Fruit fly (Drosophila melanogaster) whole organism, embryonic: Measurements from ENCODE around the gene Rsbp15.

ENCODE experiments used
- Adf1 ChIP-seq: fragments of 200-800 bp; sonication (Bioruptor generic); IDR thresholded peaks from 2 replicates; pipeline ENCODE4 v1.3.6; 2022; ENCODE audit warnings: missing biosample characterization, missing genetic modification characterization
- Atf3 ChIP-seq: fragments of 200-800 bp; sonication (Bioruptor generic); optimal IDR thresholded peaks from 3 replicates; lab custom pipeline; 2016; ENCODE audit warnings: missing biosample characterization, missing genetic modification characterization
- Bgb ChIP-seq: fragments of 200-800 bp; sonication (Bioruptor generic); IDR thresholded peaks from 2 replicates; pipeline ENCODE4 v1.3.6; 2022; ENCODE audit warnings: missing biosample characterization, missing genetic modification characterization; ENCODE audit not compliant: partially characterized antibody
- CG10321 ChIP-seq: fragments of 200-800 bp; sonication (Bioruptor generic); IDR thresholded peaks from 2 replicates; pipeline ENCODE4 v1.3.6; 2022; ENCODE audit warnings: missing biosample characterization, missing genetic modification characterization
- CG12219 ChIP-seq: fragments of 200-800 bp; sonication (Bioruptor generic); optimal IDR thresholded peaks from 3 replicates; lab custom pipeline; 2018; ENCODE audit warnings: missing biosample characterization, mild to moderate bottlenecking, missing genetic modification characterization
- CG13287 ChIP-seq: fragments of 200-800 bp; sonication (Bioruptor generic); IDR thresholded peaks from 2 replicates; pipeline ENCODE4 v1.3.6; 2022; ENCODE audit warnings: missing biosample characterization, missing genetic modification characterization; ENCODE audit not compliant: partially characterized antibody
- CG1603 ChIP-seq: fragments of 200-800 bp; sonication (Bioruptor generic); optimal IDR thresholded peaks from 2 replicates; lab custom pipeline; 2019; ENCODE audit warnings: missing biosample characterization, mild to moderate bottlenecking, missing genetic modification characterization, moderate library complexity
- CG16779 ChIP-seq: fragments of 200-800 bp; sonication (Bioruptor generic); IDR thresholded peaks from 2 replicates; pipeline ENCODE4 v1.3.6; 2022; ENCODE audit warnings: missing biosample characterization, missing genetic modification characterization
- CG1832 ChIP-seq: fragments of 200-800 bp; sonication (Bioruptor generic); optimal IDR thresholded peaks from 2 replicates; lab custom pipeline; 2017; ENCODE audit warnings: missing biosample characterization, mild to moderate bottlenecking, missing genetic modification characterization, inconsistent platforms
- CG18619 ChIP-seq: fragments of 200-800 bp; sonication (Bioruptor generic); optimal IDR thresholded peaks from 3 replicates; lab custom pipeline; 2017; ENCODE audit warnings: missing biosample characterization, mild to moderate bottlenecking, missing genetic modification characterization
- CG2199 ChIP-seq: fragments of 200-800 bp; sonication (Bioruptor generic); IDR thresholded peaks from 3 replicates; pipeline ENCODE4 v1.3.6; 2022; ENCODE audit warnings: missing biosample characterization, missing genetic modification characterization
- CG2678 ChIP-seq: fragments of 200-800 bp; sonication (Bioruptor generic); optimal IDR thresholded peaks from 3 replicates; lab custom pipeline; 2019; ENCODE audit warnings: missing biosample characterization, mild to moderate bottlenecking, missing genetic modification characterization, moderate library complexity
- CG34224 ChIP-seq: fragments of 200-800 bp; sonication (Bioruptor generic); IDR thresholded peaks from 3 replicates; pipeline ENCODE4 v1.3.6; 2022; ENCODE audit warnings: missing biosample characterization, missing genetic modification characterization; ENCODE audit not compliant: partially characterized antibody
- CG4360 ChIP-seq: fragments of 200-800 bp; sonication (Bioruptor generic); IDR thresholded peaks from 2 replicates; pipeline ENCODE4 v1.3.6; 2022; ENCODE audit warnings: missing biosample characterization, missing genetic modification characterization
- CG6175 ChIP-seq: fragments of 200-800 bp; sonication (Bioruptor generic); IDR thresholded peaks from 3 replicates; pipeline ENCODE4 v1.3.6; 2022; ENCODE audit warnings: missing biosample characterization, missing genetic modification characterization
- CTCF ChIP-seq: fragments of 200-800 bp; sonication (Bioruptor generic); optimal IDR thresholded peaks from 2 replicates; lab custom pipeline; 2017; ENCODE audit warnings: missing biosample characterization, mild to moderate bottlenecking, missing genetic modification characterization, moderate library complexity
- Camta ChIP-seq: fragments of 200-800 bp; sonication (Bioruptor generic); optimal IDR thresholded peaks from 2 replicates; lab custom pipeline; 2016; ENCODE audit warnings: missing biosample characterization, missing genetic modification characterization
- Deaf1 ChIP-seq: fragments of 200-800 bp; optimal IDR thresholded peaks from 3 replicates; lab custom pipeline; 2019; ENCODE audit warnings: missing biosample characterization, mild to moderate bottlenecking, missing genetic modification characterization, moderate library complexity
- Jarid2 ChIP-seq: fragments of 200-800 bp; sonication (Bioruptor generic); optimal IDR thresholded peaks from 3 replicates; lab custom pipeline; 2017; ENCODE audit warnings: mild to moderate bottlenecking, missing biosample characterization, missing genetic modification reagents, missing genetic modification characterization
- Kr ChIP-seq: fragments of 200-800 bp; sonication (Bioruptor generic); optimal IDR thresholded peaks from 2 replicates; lab custom pipeline; 2017; ENCODE audit warnings: missing biosample characterization, mild to moderate bottlenecking, missing genetic modification characterization
- Nf-YA ChIP-seq: fragments of 200-800 bp; sonication (Bioruptor generic); IDR thresholded peaks from 2 replicates; pipeline ENCODE4 v1.3.6; 2022; ENCODE audit warnings: missing biosample characterization, missing genetic modification characterization
- Nf-YB ChIP-seq: fragments of 200-800 bp; sonication (Bioruptor generic); optimal IDR thresholded peaks from 3 replicates; lab custom pipeline; 2019; ENCODE audit warnings: missing biosample characterization, mild to moderate bottlenecking, missing genetic modification characterization, moderate library complexity
- Nf-YC ChIP-seq: fragments of 200-800 bp; optimal IDR thresholded peaks from 3 replicates; lab custom pipeline; 2019; ENCODE audit warnings: missing biosample characterization, mild to moderate bottlenecking, missing genetic modification characterization, moderate library complexity
- Opbp ChIP-seq: fragments of 200-800 bp; sonication (Bioruptor generic); IDR thresholded peaks from 3 replicates; pipeline ENCODE4 v1.3.6; 2022; ENCODE audit warnings: missing biosample characterization, missing genetic modification characterization; ENCODE audit not compliant: partially characterized antibody
- Rfx ChIP-seq: fragments of 200-800 bp; sonication (Bioruptor generic); IDR thresholded peaks from 2 replicates; pipeline ENCODE4 v1.3.6; 2022; ENCODE audit warnings: missing biosample characterization, missing genetic modification characterization
- Trl ChIP-seq, 3 experiments: fragments of >200 bp in 2 of 3; fragments of 200-800 bp in 1 of 3; sonication (Bioruptor generic) in 1 of 3; optimal IDR thresholded peaks; 2 replicates in 1 of 3; 3 replicates in 2 of 3; lab custom pipeline; 2016 to 2017; ENCODE audit warnings: missing biosample characterization in 1 of 3, missing genetic modification characterization in 1 of 3
- amos ChIP-seq: fragments of 200-800 bp; sonication (Bioruptor generic); IDR thresholded peaks from 2 replicates; pipeline ENCODE4 v1.3.6; 2022; ENCODE audit warnings: missing biosample characterization, missing genetic modification characterization; ENCODE audit not compliant: partially characterized antibody
- bbx ChIP-seq: fragments of 200-800 bp; sonication (Bioruptor generic); IDR thresholded peaks from 2 replicates; pipeline ENCODE4 v1.3.6; 2022; ENCODE audit warnings: missing biosample characterization, missing genetic modification characterization; ENCODE audit not compliant: partially characterized antibody
- bigmax ChIP-seq: fragments of 200-800 bp; sonication (Bioruptor generic); optimal IDR thresholded peaks from 2 replicates; lab custom pipeline; 2018; ENCODE audit warnings: missing biosample characterization, mild to moderate bottlenecking, missing genetic modification characterization
- chinmo ChIP-seq: fragments of 200-800 bp; sonication (Bioruptor generic); IDR thresholded peaks from 4 replicates; pipeline ENCODE4 v1.3.6; 2022; ENCODE audit warnings: missing biosample characterization, missing genetic modification characterization; ENCODE audit not compliant: partially characterized antibody
- crol ChIP-seq: fragments of 200-800 bp; sonication (Bioruptor generic); IDR thresholded peaks from 2 replicates; pipeline ENCODE4 v1.3.6; 2022; ENCODE audit warnings: missing biosample characterization, missing genetic modification characterization
- dmrt11E ChIP-seq: fragments of 200-800 bp; sonication (Bioruptor generic); optimal IDR thresholded peaks from 3 replicates; lab custom pipeline; 2018; ENCODE audit warnings: missing biosample characterization, mild to moderate bottlenecking, missing genetic modification characterization, moderate library complexity
- insv ChIP-seq, 2 experiments: fragments of 200-800 bp; sonication (Bioruptor generic); optimal IDR thresholded peaks; 3 replicates each; lab custom pipeline; 2016 to 2018; ENCODE audit warnings: missing biosample characterization in 2 of 2, missing genetic modification characterization in 2 of 2
- inv ChIP-seq: fragments of 200-800 bp; sonication (Bioruptor generic); IDR thresholded peaks from 2 replicates; pipeline ENCODE4 v1.3.6; 2022; ENCODE audit warnings: missing biosample characterization, missing genetic modification characterization; ENCODE audit not compliant: partially characterized antibody
- jing ChIP-seq: fragments of 200-800 bp; sonication (Bioruptor generic); optimal IDR thresholded peaks from 2 replicates; lab custom pipeline; 2018; ENCODE audit warnings: missing biosample characterization, mild to moderate bottlenecking, missing genetic modification characterization
- knrl ChIP-seq: fragments of 200-800 bp; sonication (Bioruptor generic); IDR thresholded peaks from 3 replicates; pipeline ENCODE4 v1.3.6; 2022; ENCODE audit warnings: missing biosample characterization, missing genetic modification characterization; ENCODE audit not compliant: partially characterized antibody
- oc ChIP-seq: fragments of 200-800 bp; sonication (Bioruptor generic); optimal IDR thresholded peaks from 2 replicates; lab custom pipeline; 2018; ENCODE audit warnings: missing biosample characterization, mild to moderate bottlenecking, missing genetic modification characterization, moderate library complexity
- otp ChIP-seq: fragments of 200-800 bp; sonication (Bioruptor generic); IDR thresholded peaks from 3 replicates; pipeline ENCODE4, ENCODE4 v1.3.6; 2022; ENCODE audit warnings: missing biosample characterization, missing genetic modification characterization
- sens ChIP-seq: fragments of 200-800 bp; sonication (Bioruptor generic); peaks from one replicate; lab custom pipeline; 2016; ENCODE audit warnings: missing biosample characterization, missing genetic modification characterization
- seq ChIP-seq: fragments of 200-800 bp; sonication (Bioruptor generic); IDR thresholded peaks from 2 replicates; pipeline ENCODE4 v1.3.6; 2022; ENCODE audit warnings: missing biosample characterization, missing genetic modification characterization
- tna ChIP-seq: fragments of 200-800 bp; sonication (Bioruptor generic); IDR thresholded peaks from 2 replicates; pipeline ENCODE4 v1.3.6; 2022; ENCODE audit warnings: missing biosample characterization, missing genetic modification characterization; ENCODE audit not compliant: partially characterized antibody
- unpg ChIP-seq: fragments of 200-800 bp; sonication (Bioruptor generic); optimal IDR thresholded peaks from 3 replicates; lab custom pipeline; 2018; ENCODE audit warnings: missing biosample characterization, mild to moderate bottlenecking, missing genetic modification characterization, moderate library complexity
- vvl ChIP-seq: fragments of 200-800 bp; sonication (Bioruptor generic); IDR thresholded peaks from 2 replicates; pipeline ENCODE4 v1.3.6; 2022; ENCODE audit warnings: missing biosample characterization, missing genetic modification characterization
- z ChIP-seq: fragments of 200-800 bp; sonication (Bioruptor generic); IDR thresholded peaks from 3 replicates; pipeline ENCODE4 v1.3.6; 2022; ENCODE audit warnings: missing biosample characterization, missing genetic modification characterization
- zen2 ChIP-seq: fragments of 200-800 bp; sonication (Bioruptor generic); IDR thresholded peaks from 3 replicates; pipeline ENCODE4 v1.3.6; 2022; ENCODE audit warnings: missing biosample characterization, missing genetic modification characterization; ENCODE audit not compliant: partially characterized antibody

Rsbp15 gene

DNA sequence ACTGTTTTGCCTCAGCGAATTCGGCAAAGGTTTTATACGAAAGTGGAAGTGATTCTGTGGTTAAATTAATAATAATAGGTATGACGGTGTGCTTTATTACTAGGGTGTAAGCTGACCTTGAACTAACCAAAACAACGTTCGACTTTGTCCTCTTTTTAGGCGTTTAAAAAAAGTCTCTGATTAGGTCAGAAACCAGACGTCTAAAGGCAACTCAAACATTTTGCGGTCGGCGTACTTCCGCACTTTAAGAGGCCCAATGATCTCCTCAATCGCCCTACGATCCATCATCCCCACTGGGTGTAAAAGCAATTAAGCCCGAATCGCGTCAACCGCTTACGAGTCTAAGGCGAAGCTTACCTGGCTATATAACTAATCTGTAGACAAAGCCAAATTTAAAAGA, 17.0 kb downstream of the Rsbp15 start, which contains the start of gene Cyp313a3:
Gene Cyp313a3, minus strand, starts transcription at position 101 of the 400 bp plus-strand sequence.
- no peak for TF ChIP-seq Adf1
- peak; percentile 1 for TF ChIP-seq oc (tag; lab: Kevin White, UChicago)
- no peak for TF ChIP-seq CG18619 (GFP tag; lab: Kevin White, UChicago)
- no peak for TF ChIP-seq CG34224 (GFP tag; lab: Robert Waterston, UW)
- 0 out of 3 replicates have a peak, but pooled peaks have one; percentile 6 for TF ChIP-seq knrl (GFP tag; lab: Robert Waterston, UW)
- TF ChIP-seq Camta (GFP tag; lab: Kevin White, UChicago): no peak
- TF ChIP-seq dmrt11E (tag; lab: Kevin White, UChicago): no peak

DNA sequence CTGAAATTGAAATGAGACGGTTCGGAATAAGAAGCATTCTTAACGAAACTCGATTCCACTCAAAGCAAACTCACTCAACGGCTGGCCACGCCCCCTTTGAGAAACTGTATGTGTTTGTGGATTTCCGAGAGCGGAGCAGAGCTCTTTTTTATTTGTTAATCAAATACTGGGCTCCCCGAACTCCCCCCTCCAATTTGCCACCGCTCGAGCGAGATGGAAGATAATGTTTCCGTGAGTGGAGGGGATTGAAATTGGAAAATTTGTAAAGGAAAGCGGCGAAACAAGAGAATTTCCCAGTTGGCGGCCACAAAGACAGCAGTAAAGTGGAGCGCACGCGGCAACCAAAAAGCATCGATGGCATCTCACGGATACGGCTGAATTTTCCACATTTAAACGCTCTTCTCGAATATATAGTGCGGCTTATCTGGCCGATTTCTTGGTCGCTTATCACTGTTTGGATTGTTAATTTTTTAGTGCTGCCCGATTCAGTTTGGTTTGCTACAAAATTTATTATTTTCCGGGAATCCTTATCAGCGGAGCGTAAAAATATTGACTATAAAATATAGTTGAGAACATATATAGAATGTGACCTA, 22.4 kb downstream of the Rsbp15 start:
- peak; percentile 79 for TF ChIP-seq jing
- TF ChIP-seq crol (GFP tag; lab: Robert Waterston, UW): peak; percentile 97
- TF ChIP-seq vvl (GFP tag; lab: Robert Waterston, UW): 0 out of 2 replicates have a peak, but pooled peaks have one; percentile 51
- TF ChIP-seq CG2678: no peak
- TF ChIP-seq Adf1: peak; percentile 37; the same call in 1 of the 2 replicates
- peak; percentile 99 for TF ChIP-seq z (GFP tag; lab: Robert Waterston, UW)
- TF ChIP-seq CG1832 (GFP tag; lab: Kevin White, UChicago): peak; percentile 78
- TF ChIP-seq insv (GFP tag; optimal IDR thresholded peaks at IDR 0.05; lab: Kevin White, UChicago): peak in 1 of 2 experiments; percentile 63
- TF ChIP-seq Bgb (GFP tag; lab: Robert Waterston, UW): peak; percentile 64; the same call in 1 of the 2 replicates
- TF ChIP-seq Deaf1 (tag; lab: Kevin White, UChicago): peak; percentile 82
- TF ChIP-seq CG10321 (GFP tag; lab: Robert Waterston, UW): peak; percentile 81
- peak; percentile 87; the same call in 2 of the 3 replicates for TF ChIP-seq CG2199 (GFP tag; lab: Robert Waterston, UW)
- peak; percentile 52; the same call in 1 of the 2 replicates for TF ChIP-seq amos
- peak; percentile 91 for TF ChIP-seq Nf-YA (GFP tag; lab: Robert Waterston, UW)
- no peak for TF ChIP-seq Atf3
- peak; percentile 27; the same call in 1 of the 3 replicates for TF ChIP-seq zen2 (GFP tag; lab: Robert Waterston, UW)
- TF ChIP-seq sens (GFP tag; lab: Kevin White, UChicago): peak; percentile 51
- peak; percentile 13; the same call in 1 of the 2 replicates for TF ChIP-seq CG13287 (GFP tag; lab: Robert Waterston, UW)
- TF ChIP-seq tna (GFP tag; lab: Robert Waterston, UW): peak; percentile 27; the same call in 1 of the 2 replicates
- TF ChIP-seq Trl (optimal IDR thresholded peaks at IDR 0.05; lab: Kevin White, UChicago): peak; percentile 59 to 69
- no peak for TF ChIP-seq Trl (GFP tag; optimal IDR thresholded peaks at IDR 0.05; lab: Kevin White, UChicago)
- TF ChIP-seq Jarid2: peak; percentile 84
- TF ChIP-seq inv: no peak; the same call in 1 of the 2 replicates
- peak; percentile 58; the same call in 1 of the 3 replicates for TF ChIP-seq otp
- peak; percentile 22; the same call in 1 of the 3 replicates for TF ChIP-seq CG6175 (GFP tag; lab: Robert Waterston, UW)
- no peak for TF ChIP-seq bigmax
- peak; percentile 57; the same call in 1 of the 2 replicates for TF ChIP-seq bbx (GFP tag; lab: Robert Waterston, UW)
- no peak for TF ChIP-seq Kr (GFP tag; lab: Kevin White, UChicago)
- TF ChIP-seq Nf-YB (GFP tag; lab: Kevin White, UChicago): peak; percentile 98
- no peak for TF ChIP-seq CG12219 (GFP tag; lab: Kevin White, UChicago)
- TF ChIP-seq CG1603 (tag; lab: Kevin White, UChicago): peak; percentile 10
- peak; percentile 97 for TF ChIP-seq Nf-YC
- 0 out of 3 replicates have a peak, but pooled peaks have one; percentile 10 for TF ChIP-seq Opbp (GFP tag; lab: Robert Waterston, UW)
- TF ChIP-seq Rfx: 0 out of 2 replicates have a peak, but pooled peaks have one; percentile 9
- 0 out of 4 replicates have a peak, but pooled peaks have one; percentile 77 for TF ChIP-seq chinmo (GFP tag; lab: Robert Waterston, UW)
- 0 out of 2 replicates have a peak, but pooled peaks have one; percentile 38 for TF ChIP-seq seq (GFP tag; lab: Robert Waterston, UW)
- TF ChIP-seq CG4360 (GFP tag; lab: Robert Waterston, UW): 0 out of 2 replicates have a peak, but pooled peaks have one; percentile 8
- TF ChIP-seq CTCF (GFP tag; lab: Kevin White, UChicago): peak; percentile 36
- TF ChIP-seq unpg (GFP tag; lab: Kevin White, UChicago): peak; percentile 12
- no peak for TF ChIP-seq CG16779 (GFP tag; lab: Robert Waterston, UW)
